Worm (Caenorhabditis elegans): Measurements from ENCODE around the gene F49F1.18.

DNA sequence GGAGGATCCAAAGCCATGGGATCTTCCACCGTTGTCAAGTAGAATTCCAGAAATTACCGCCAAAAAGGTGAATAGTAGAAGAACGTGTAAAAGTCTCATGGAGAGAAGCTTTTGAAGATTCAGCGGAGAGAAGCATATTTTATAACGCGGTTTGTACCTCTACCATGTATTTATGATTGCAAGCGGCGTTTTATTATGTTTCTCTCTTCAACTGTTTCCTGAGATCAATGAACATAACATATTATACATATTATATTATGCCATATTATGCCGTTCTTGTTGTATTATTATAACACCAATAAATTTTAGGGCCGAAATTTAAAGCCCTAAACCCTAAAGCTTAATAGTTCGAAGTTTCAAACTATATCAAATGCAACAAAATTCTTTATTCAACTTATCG, at the start of gene F49F1.18:
- TF ChIP-seq unc-3 (GFP tag; conservative IDR thresholded peaks at IDR 0.05) (no peak), unc-3 (tag; optimal IDR thresholded peaks at IDR 0.05) (no peak), ceh-24 (tag; optimal IDR thresholded peaks at IDR 0.05) (no peak), F13H6.1 (tag; optimal IDR thresholded peaks at IDR 0.05) (no peak), eyg-1 (tag; optimal IDR thresholded peaks at IDR 0.05) (no peak), unc-86 (tag; optimal IDR thresholded peaks at IDR 0.05) (no peak), hlh-8 (tag; optimal IDR thresholded peaks at IDR 0.05) (no peak), ama-1 (optimal IDR thresholded peaks at IDR 0.05) (no peak), nhr-232 (tag; optimal IDR thresholded peaks at IDR 0.05) (no peak)
